Worm (Caenorhabditis elegans): Measurements from ENCODE around the gene aqp-6.

Gene aqp-6

DNA sequence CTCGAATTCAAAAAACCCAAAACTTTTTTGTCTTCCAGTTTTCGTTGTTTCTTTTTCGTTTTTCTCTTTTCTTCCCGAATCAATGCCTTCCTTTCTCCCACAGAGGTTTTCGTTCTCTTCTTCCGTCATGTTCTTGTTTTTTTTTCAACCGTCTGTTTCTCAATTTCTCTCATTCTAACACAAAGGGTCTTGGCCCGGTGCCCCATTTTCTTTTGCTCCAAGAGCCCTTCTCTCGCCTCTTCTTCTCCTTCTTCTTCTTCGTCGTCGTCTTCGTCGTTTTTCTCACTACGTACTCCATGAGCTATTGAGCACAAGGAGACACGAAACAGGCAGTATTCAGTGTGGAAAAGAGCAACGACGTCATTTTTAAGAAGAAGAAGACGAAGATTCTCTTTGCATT lies 29.2 kb downstream of the aqp-6 start:
- TF ChIP-seq rbr-2 (tag; optimal IDR thresholded peaks at IDR 0.05) (peak; percentile 46), unc-62 (GFP tag; optimal IDR thresholded peaks at IDR 0.05 in 1 of 2) (peak in 1 of 2 experiments; percentile 83), unc-62 (tag; optimal IDR thresholded peaks at IDR 0.05) (no peak), ctbp-1 (GFP tag; IDR thresholded peaks at IDR 0.05) (0 out of 2 replicates have a peak, but pooled peaks have one; percentile 22), hlh-11 (tag; optimal IDR thresholded peaks at IDR 0.05) (no peak), mxl-2 (GFP tag; conservative IDR thresholded peaks at IDR 0.05) (no peak), Y5F2A.4 (GFP tag; optimal IDR thresholded peaks at IDR 0.05) (no peak), mdl-1 (tag; optimal IDR thresholded peaks at IDR 0.05) (peak in 1 of 2 experiments; percentile 27), hlh-30 (tag; optimal IDR thresholded peaks at IDR 0.05; ENCODE audit: insufficient read depth) (peak; percentile 12), snpc-1.2 (GFP tag; IDR thresholded peaks at IDR 0.05) (no peak), saeg-2 (GFP tag; IDR thresholded peaks at IDR 0.05) (no peak), Y105C5A.15 (GFP tag; IDR thresholded peaks at IDR 0.05) (no peak), dmd-8 (GFP tag; IDR thresholded peaks at IDR 0.05) (no peak), ztf-7 (tag; optimal IDR thresholded peaks at IDR 0.05) (no peak), dmd-6 (GFP tag; IDR thresholded peaks at IDR 0.05) (no peak), T26A8.4 (GFP tag; IDR thresholded peaks at IDR 0.05) (no peak), hmg-1.1 (GFP tag; IDR thresholded peaks at IDR 0.05) (peak; percentile 67), F26F4.8 (GFP tag; conservative IDR thresholded peaks at IDR 0.05) (no peak), fkh-10 (GFP tag; optimal IDR thresholded peaks at IDR 0.05) (peak; percentile 46), spr-3 (GFP tag; optimal IDR thresholded peaks at IDR 0.05) (no peak), nhr-11 (tag; optimal IDR thresholded peaks at IDR 0.05) (peak; percentile 18), lsy-2 (tag; optimal IDR thresholded peaks at IDR 0.05) (peak in 1 of 2 experiments; percentile 21), nhr-237 (tag; optimal IDR thresholded peaks at IDR 0.05) (no peak), ceh-20 (GFP tag; IDR thresholded peaks at IDR 0.05) (no peak)

DNA sequence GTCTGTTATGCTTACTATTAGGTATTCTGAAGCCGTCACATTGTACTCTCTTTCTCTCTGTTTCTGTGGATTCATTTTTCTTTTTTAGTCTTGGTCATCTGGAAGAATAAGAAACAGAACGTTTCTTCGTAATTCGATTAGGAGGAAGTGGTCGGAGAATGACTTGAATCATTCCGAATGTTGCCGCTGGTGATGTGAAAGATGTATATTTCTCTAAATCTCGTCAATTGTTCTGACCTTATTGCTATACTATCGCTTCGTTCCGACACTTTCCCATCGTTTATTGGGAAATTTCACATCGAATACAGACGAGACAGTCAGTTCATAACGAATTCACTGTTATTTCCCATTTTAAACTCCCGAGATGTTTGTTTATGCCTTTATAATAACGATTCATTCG lies 30.8 kb downstream of the aqp-6 start:
- TF ChIP-seq lsy-2 (tag; optimal IDR thresholded peaks at IDR 0.05) (peak in 1 of 2 experiments; percentile 8), Y105C5A.15 (GFP tag; IDR thresholded peaks at IDR 0.05) (no peak), nhr-237 (tag; optimal IDR thresholded peaks at IDR 0.05) (no peak)

DNA sequence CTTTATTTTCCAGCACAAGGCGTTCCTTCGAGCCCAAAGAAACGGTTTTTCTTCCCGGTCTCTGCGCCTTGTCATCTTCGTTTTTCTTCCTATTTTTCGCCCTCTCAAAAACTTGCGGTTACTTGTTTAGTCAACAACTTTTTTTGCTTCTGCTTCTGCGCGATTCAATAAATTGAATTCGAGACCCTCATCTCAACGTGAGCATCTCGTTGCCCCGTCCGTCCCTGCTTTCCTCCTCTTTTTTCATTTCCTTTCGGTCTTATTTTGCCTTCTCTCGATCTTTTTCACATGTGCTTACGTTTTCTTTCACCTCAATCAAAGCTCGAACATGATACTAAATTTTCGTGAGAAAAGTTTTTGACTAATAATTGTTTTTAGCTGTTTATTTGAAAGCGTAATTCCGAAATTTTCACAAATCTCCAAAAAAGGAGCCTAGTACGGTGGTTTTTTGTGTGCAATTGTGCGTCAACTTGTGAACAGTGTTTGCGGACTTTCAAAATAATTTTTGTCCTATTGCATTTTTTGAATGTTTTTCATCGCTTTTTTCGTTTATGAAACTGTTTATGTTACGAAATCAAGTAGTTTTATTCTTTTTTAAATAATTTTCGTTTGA lies 31.9 kb downstream of the aqp-6 start:
- TF ChIP-seq fkh-10 (GFP tag; optimal IDR thresholded peaks at IDR 0.05) = peak; percentile 43
- no peak for TF ChIP-seq F44E2.7 (GFP tag; IDR thresholded peaks at IDR 0.05)
- TF ChIP-seq madf-5 (GFP tag; IDR thresholded peaks at IDR 0.05) = no peak
- TF ChIP-seq mes-2 (tag; optimal IDR thresholded peaks at IDR 0.05; ENCODE audit: poor library complexity, severe bottlenecking) = peak; percentile 24
- peak in 1 of 2 experiments; percentile 77 for TF ChIP-seq lsy-2 (tag; optimal IDR thresholded peaks at IDR 0.05)
- peak; percentile 65 for TF ChIP-seq aha-1 (tag)
- TF ChIP-seq ZK337.2 (GFP tag; IDR thresholded peaks at IDR 0.05) = no peak

DNA sequence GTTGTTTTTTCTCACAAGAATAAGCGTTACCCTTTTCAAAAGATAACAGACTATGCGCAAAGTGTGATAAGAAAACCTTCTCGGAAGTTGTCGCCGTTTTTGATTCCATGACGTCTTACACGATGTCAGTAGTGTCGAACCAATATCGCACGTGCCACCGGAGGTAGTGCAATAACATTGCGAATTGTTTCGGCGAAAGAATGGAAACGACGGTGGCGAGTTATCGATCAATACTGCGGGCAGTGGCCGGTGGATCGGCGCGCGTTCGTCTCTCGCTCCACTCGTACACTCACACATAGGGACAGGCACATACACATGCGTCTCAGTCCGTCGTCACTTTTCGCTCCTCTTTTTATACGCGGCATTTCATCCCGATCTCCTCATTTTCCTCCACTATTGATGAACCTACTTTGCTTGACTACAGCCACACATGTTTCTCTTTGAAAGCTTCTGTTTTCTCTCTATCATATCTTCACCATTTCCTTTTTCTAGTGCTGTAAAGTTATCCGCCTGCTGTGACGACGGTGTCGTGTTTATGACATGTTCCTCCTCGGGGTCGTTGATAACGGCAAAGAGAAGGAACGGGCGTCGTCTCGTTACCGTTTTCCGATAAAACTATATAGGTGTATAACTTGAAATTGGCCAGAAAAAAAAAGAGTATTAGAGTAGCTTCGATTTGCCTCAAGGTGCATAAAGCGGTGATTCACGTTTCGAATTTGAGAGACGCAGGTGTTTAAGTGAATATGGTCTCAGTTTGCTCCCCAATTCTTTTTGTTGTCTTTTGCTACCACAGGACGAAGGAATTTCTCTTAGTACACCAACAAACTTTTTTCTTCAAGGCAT lies 33.1 kb downstream of the aqp-6 start:
- TF ChIP-seq fos-1 (tag; optimal IDR thresholded peaks at IDR 0.05) = no peak
- no peak; the same call in 1 of the 2 replicates for TF ChIP-seq nhr-41 (GFP tag; IDR thresholded peaks at IDR 0.05)
- TF ChIP-seq Y48G9A.11 (GFP tag; IDR thresholded peaks at IDR 0.05) = no peak
- TF ChIP-seq ceh-32 (tag; optimal IDR thresholded peaks at IDR 0.05; ENCODE audit: poor library complexity) = no peak
- no peak for TF ChIP-seq mes-2 (tag; optimal IDR thresholded peaks at IDR 0.05; ENCODE audit: poor library complexity, severe bottlenecking)
- no peak for TF ChIP-seq F37D6.2 (tag; optimal IDR thresholded peaks at IDR 0.05)
- no peak for TF ChIP-seq nhr-76 (tag; optimal IDR thresholded peaks at IDR 0.05)
- TF ChIP-seq lin-39 (tag; optimal IDR thresholded peaks at IDR 0.05) = no peak
- peak; percentile 75 for TF ChIP-seq aha-1 (tag)
- no peak for TF ChIP-seq F49E8.2 (tag; optimal IDR thresholded peaks at IDR 0.05; ENCODE audit: borderline replicate concordance)
- TF ChIP-seq hif-1 (tag; optimal IDR thresholded peaks at IDR 0.05) = no peak
- peak; percentile 11 for TF ChIP-seq mep-1 (tag; optimal IDR thresholded peaks at IDR 0.05)
- no peak for TF ChIP-seq ceh-20 (GFP tag; IDR thresholded peaks at IDR 0.05)
- no peak for TF ChIP-seq duxl-1 (tag; optimal IDR thresholded peaks at IDR 0.05; ENCODE audit: poor library complexity)
- no peak for TF ChIP-seq lir-3 (tag; optimal IDR thresholded peaks at IDR 0.05)
- no peak for TF ChIP-seq nhr-111 (GFP tag; optimal IDR thresholded peaks at IDR 0.05)
- TF ChIP-seq daf-12 (tag; optimal IDR thresholded peaks at IDR 0.05) = no peak
